Fruit fly (Drosophila melanogaster) whole organism: ENCODE results near the gene CG12481.

ENCODE experiments used
- pan ChIP-seq: fragments of >200 bp; optimal IDR thresholded peaks from 2 replicates; lab custom pipeline; 2017
- psq ChIP-seq: fragments of >200 bp; optimal IDR thresholded peaks from 2 replicates; lab custom pipeline; 2017
- usp ChIP-seq: fragments of >200 bp; optimal IDR thresholded peaks from 2 replicates; lab custom pipeline; 2017; ENCODE audit warnings: missing biosample characterization, missing genetic modification characterization, mixed read lengths

DNA sequence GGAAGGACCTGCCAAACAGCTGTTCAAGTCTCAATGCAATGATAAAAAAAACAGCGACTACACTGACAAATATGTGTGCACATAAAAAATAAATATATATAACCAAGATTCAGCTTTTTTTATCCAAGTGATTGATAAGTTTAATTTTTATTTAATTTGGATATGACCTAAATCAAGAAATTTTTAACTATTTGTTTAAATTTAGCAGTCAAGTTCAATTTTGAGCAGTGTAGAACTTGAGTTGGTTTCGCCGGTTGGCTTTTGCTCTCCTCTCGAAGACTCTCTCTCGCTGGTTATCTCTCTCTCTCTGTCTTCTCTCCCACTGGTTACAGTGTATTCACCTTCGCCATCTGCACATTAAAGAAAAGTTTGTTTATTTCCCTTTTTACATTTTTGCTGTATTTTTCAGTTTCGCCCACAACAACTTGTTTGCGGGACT lies 31.0 kb downstream of the CG12481 start:
- TF ChIP-seq pan (lab: Kevin White, UChicago) (no peak), psq (no peak), usp (GFP tag; lab: Kevin White, UChicago) (no peak)
